Fruit fly (Drosophila melanogaster) Kc167 (cell line): Measurements from ENCODE around the gene CG4594.

Experiments
- Myc ChIP-seq: fragments of >200 bp; optimal IDR thresholded peaks from 2 replicates; lab custom pipeline; 2017; ENCODE audit warnings: missing external identifiers
- psq ChIP-seq: fragments of >200 bp; optimal IDR thresholded peaks from 2 replicates; lab custom pipeline; 2017; ENCODE audit warnings: missing external identifiers
- ttk ChIP-seq: sonication (Bioruptor generic); optimal IDR thresholded peaks from 2 replicates; lab custom pipeline; 2017; ENCODE audit warnings: missing external identifiers

DNA sequence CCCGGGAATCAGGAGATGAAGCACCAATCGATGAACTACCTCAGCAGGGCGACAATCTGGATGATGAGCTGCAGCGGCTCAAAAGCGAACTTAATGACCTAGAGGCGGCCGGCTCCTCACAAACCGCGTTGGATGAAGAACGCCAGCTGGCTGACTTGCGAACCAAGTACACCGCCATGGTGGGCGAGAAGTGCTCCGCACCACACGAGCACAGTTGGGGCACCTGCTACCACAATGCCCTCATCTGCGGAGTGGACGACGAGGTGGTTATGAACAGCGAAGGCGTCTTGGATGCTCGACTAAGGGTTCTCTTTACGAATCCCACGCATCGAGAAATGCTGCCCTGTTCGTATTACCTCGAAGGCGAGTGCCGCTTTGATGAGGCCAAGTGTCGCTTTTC, 34.7 kb downstream of the CG4594 start:
- no peak for TF ChIP-seq Myc (lab: Kevin White, UChicago)
- no peak for TF ChIP-seq ttk
- TF ChIP-seq psq (lab: Kevin White, UChicago), result no peak
